Worm (Caenorhabditis elegans): ENCODE results near the gene F58B4.7.

The F58B4.7 gene

DNA sequence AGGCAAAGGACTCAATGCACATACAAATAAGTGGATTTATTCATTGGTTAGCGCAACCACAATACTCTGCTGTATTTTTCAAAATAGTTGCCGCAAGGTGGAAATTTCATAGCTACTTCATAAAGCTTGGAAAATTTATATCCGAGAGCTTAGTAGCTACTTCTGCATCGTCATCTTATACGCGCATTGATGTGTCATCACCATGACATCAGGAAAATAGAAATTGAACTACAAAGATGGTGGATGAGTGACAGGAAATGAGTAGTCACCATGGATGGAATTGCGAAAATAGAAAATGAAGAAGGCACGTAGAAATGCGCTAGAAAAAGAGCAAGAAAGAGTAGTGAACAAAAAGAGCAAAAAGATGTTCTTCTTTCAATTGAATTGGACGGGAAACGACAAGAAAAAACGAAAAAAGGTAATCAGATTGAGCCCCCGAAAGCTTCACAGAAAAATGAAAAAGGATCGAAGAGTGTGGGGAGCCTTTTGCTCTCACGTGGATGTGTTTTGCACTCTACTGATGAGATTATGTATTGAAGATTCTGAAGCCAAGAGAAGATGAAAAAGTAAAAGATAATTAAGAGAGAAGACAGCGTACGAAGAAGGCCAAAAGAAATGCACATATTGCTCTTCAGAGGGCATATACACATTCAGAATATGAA lies 48.1 kb downstream of the F58B4.7 start:
- no peak for TF ChIP-seq T22C8.4 (GFP tag; IDR thresholded peaks at IDR 0.05)
- no peak for TF ChIP-seq ztf-29 (GFP tag; IDR thresholded peaks at IDR 0.05)
- TF ChIP-seq med-1 (GFP tag; optimal IDR thresholded peaks at IDR 0.05; ENCODE audit: insufficient read depth): no peak
- no peak for TF ChIP-seq flt-1 (GFP tag; IDR thresholded peaks at IDR 0.05)
- no peak for TF ChIP-seq tab-1 (GFP tag; IDR thresholded peaks at IDR 0.05)
- TF ChIP-seq ztf-23 (GFP tag; IDR thresholded peaks at IDR 0.05): no peak
- no peak for TF ChIP-seq cog-1 (tag; optimal IDR thresholded peaks at IDR 0.05)
- TF ChIP-seq ref-1 (GFP tag; conservative IDR thresholded peaks at IDR 0.05): no peak

DNA sequence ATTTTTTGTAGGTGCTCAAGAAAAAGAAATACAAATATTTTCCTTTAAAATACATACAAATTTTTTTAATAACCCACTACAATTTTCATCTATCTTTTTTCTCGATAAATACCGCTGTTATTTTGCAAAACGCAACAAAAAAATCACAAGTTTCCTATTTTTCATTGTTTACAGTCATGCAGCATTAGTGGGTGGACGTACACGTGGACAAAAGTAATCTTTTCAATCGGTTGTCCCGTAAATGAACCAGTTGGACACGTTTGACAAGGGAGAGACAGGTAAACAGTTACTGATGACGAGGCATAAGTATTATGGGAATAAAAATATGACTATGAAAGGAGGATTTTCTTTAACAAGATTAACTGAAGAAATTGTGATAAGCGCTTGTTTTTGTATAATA lies 49.9 kb downstream of the F58B4.7 start:
- TF ChIP-seq tab-1 (GFP tag; IDR thresholded peaks at IDR 0.05) (no peak), ztf-23 (GFP tag; IDR thresholded peaks at IDR 0.05) (no peak), ref-1 (GFP tag; conservative IDR thresholded peaks at IDR 0.05) (no peak), cog-1 (tag; optimal IDR thresholded peaks at IDR 0.05) (no peak), flt-1 (GFP tag; IDR thresholded peaks at IDR 0.05) (no peak), ztf-29 (GFP tag; IDR thresholded peaks at IDR 0.05) (no peak), med-1 (GFP tag; optimal IDR thresholded peaks at IDR 0.05; ENCODE audit: insufficient read depth) (no peak), T22C8.4 (GFP tag; IDR thresholded peaks at IDR 0.05) (no peak), klf-2 (GFP tag; conservative IDR thresholded peaks at IDR 0.05) (no peak)
